Fruit fly (Drosophila melanogaster): Measurements from ENCODE around the gene Raf.

Gene Raf

dm6 chrX:2303771-2304513 is 8.7 kb downstream of the Raf start (continued):
- TF ChIP-seq Sox102F (GFP tag; optimal IDR thresholded peaks at IDR 0.05), result peak; percentile 87
- TF ChIP-seq CG10669 (GFP tag; optimal IDR thresholded peaks at IDR 0.05), result peak; percentile 81
- peak; percentile 88 for TF ChIP-seq CG32006 (GFP tag; optimal IDR thresholded peaks at IDR 0.05)
- TF ChIP-seq CG1621 (tag; optimal IDR thresholded peaks at IDR 0.05), result peak; percentile 76
- peak; percentile 87 for TF ChIP-seq CG31627 (GFP tag; optimal IDR thresholded peaks at IDR 0.05)
- peak; percentile 89 for TF ChIP-seq pdm3 (GFP tag; optimal IDR thresholded peaks at IDR 0.05)
- TF ChIP-seq Gug (GFP tag; IDR thresholded peaks at IDR 0.05), result peak; percentile 64
- TF ChIP-seq esn (GFP tag; optimal IDR thresholded peaks at IDR 0.05), result peak; percentile 92
- peak; percentile 72 for TF ChIP-seq Ets96B (tag; optimal IDR thresholded peaks at IDR 0.05)
- TF ChIP-seq spab (GFP tag; optimal IDR thresholded peaks at IDR 0.05), result peak; percentile 63
- peak; percentile 87 for TF ChIP-seq Eip75B (GFP tag; optimal IDR thresholded peaks at IDR 0.05)
- TF ChIP-seq svp (GFP tag), result peak; percentile 94
- peak; percentile 72 for TF ChIP-seq CG16779 (tag; optimal IDR thresholded peaks at IDR 0.05)
- TF ChIP-seq cyc (GFP tag; optimal IDR thresholded peaks at IDR 0.05), result peak; percentile 81
- peak; percentile 82 for TF ChIP-seq CG6808 (GFP tag; optimal IDR thresholded peaks at IDR 0.05)
- TF ChIP-seq Ets21C (GFP tag; optimal IDR thresholded peaks at IDR 0.05), result peak; percentile 82
- TF ChIP-seq achi (GFP tag; optimal IDR thresholded peaks at IDR 0.05), result peak; percentile 83
- TF ChIP-seq Hr4 (GFP tag; optimal IDR thresholded peaks at IDR 0.05), result peak; percentile 86
- peak; percentile 85 for TF ChIP-seq Lpt (GFP tag; optimal IDR thresholded peaks at IDR 0.05)
- peak; percentile 92 for TF ChIP-seq topi (GFP tag; optimal IDR thresholded peaks at IDR 0.05)
- no peak for TF ChIP-seq Hr38 (GFP tag; optimal IDR thresholded peaks at IDR 0.05)
- TF ChIP-seq Eip78C (GFP tag), result peak; percentile 96
- peak; percentile 94 for TF ChIP-seq Sox14 (GFP tag; optimal IDR thresholded peaks at IDR 0.05)
- peak; percentile 74 for TF ChIP-seq CG7368 (GFP tag; optimal IDR thresholded peaks at IDR 0.05)
- peak; percentile 71 for TF ChIP-seq CG4318 (GFP tag; optimal IDR thresholded peaks at IDR 0.05)
- peak; percentile 83 for TF ChIP-seq CG34406 (GFP tag; optimal IDR thresholded peaks at IDR 0.05)

- TF ChIP-seq Hr4 (GFP tag; optimal IDR thresholded peaks at IDR 0.05) (peak; percentile 18), CG32006 (GFP tag; optimal IDR thresholded peaks at IDR 0.05) (peak; percentile 44), achi (GFP tag; optimal IDR thresholded peaks at IDR 0.05) (peak; percentile 7), CG4318 (GFP tag; optimal IDR thresholded peaks at IDR 0.05) (peak; percentile 18), CG6276 (GFP tag; optimal IDR thresholded peaks at IDR 0.05) (peak; percentile 41), dsx (GFP tag; optimal IDR thresholded peaks at IDR 0.05; ENCODE audit: poor library complexity, severe bottlenecking) (peak; percentile 50), Eip78C (GFP tag) (peak; percentile 64), CG9139 (GFP tag; optimal IDR thresholded peaks at IDR 0.05) (no peak), CG8119 (GFP tag; IDR thresholded peaks at IDR 0.05) (peak; percentile 25; the same call in 1 of the 3 replicates), Sox15 (GFP tag; optimal IDR thresholded peaks at IDR 0.05) (no peak), CG3919 (GFP tag; optimal IDR thresholded peaks at IDR 0.05) (no peak), OdsH (GFP tag; optimal IDR thresholded peaks at IDR 0.05) (no peak), dac (GFP tag; optimal IDR thresholded peaks at IDR 0.05) (peak; percentile 2), CG6808 (GFP tag; optimal IDR thresholded peaks at IDR 0.05) (no peak), CG11762 (GFP tag; optimal IDR thresholded peaks at IDR 0.05; ENCODE audit: insufficient read depth) (no peak)
Observed at dm6 chrX:2304514-2305235, 9.4 kb downstream of the Raf start.

- TF ChIP-seq CG6808 (GFP tag; optimal IDR thresholded peaks at IDR 0.05) (no peak), CG3032 (tag; optimal IDR thresholded peaks at IDR 0.05) (no peak), CG16779 (tag; optimal IDR thresholded peaks at IDR 0.05) (no peak), Hr39 (GFP tag; optimal IDR thresholded peaks at IDR 0.05) (no peak), Sox102F (GFP tag; optimal IDR thresholded peaks at IDR 0.05) (no peak), CG11902 (GFP tag; optimal IDR thresholded peaks at IDR 0.05) (no peak), Gug (GFP tag; IDR thresholded peaks at IDR 0.05) (no peak), achi (GFP tag; optimal IDR thresholded peaks at IDR 0.05) (no peak), CG6792 (GFP tag; optimal IDR thresholded peaks at IDR 0.05) (no peak), esn (GFP tag; optimal IDR thresholded peaks at IDR 0.05) (no peak)
Observed at dm6 chrX:2305281-2305680, 10.0 kb downstream of the Raf start.
